Worm (Caenorhabditis elegans) whole organism, L1 larva: ENCODE measurements around the gene Y50D7A.10.

Experiments used
- ceh-8 ChIP-seq: fragments of 200-800 bp; sonication (Bioruptor generic); optimal IDR thresholded peaks from 2 replicates; lab custom pipeline; 2018; ENCODE audit warnings: mild to moderate bottlenecking, missing genetic modification characterization, moderate library complexity, missing compliant biosample characterization
- ets-5 ChIP-seq: fragments of 200-800 bp; sonication (Bioruptor generic); IDR thresholded peaks from 2 replicates; pipeline ENCODE4 v1.3.6; 2022; ENCODE audit warnings: missing genetic modification characterization, missing compliant biosample characterization
- lir-3 ChIP-seq: sonication (generic microtip); optimal IDR thresholded peaks from 2 replicates; lab custom pipeline; 2016; ENCODE audit warnings: mild to moderate bottlenecking, missing genetic modification characterization, moderate library complexity, missing compliant biosample characterization; ENCODE audit not compliant: poor library complexity
- nhr-77 ChIP-seq: fragments of 150-350 bp; optimal IDR thresholded peaks from 2 replicates; lab custom pipeline; 2014; ENCODE audit warnings: missing biosample characterization, missing genetic modification characterization
- snu-23 ChIP-seq: sonication (generic microtip); optimal IDR thresholded peaks from 2 replicates; lab custom pipeline; 2016; ENCODE audit warnings: missing genetic modification characterization, missing compliant biosample characterization
- sox-4 ChIP-seq: sonication (generic microtip); optimal IDR thresholded peaks from 2 replicates; lab custom pipeline; 2016; ENCODE audit warnings: missing genetic modification characterization, missing compliant biosample characterization

DNA sequence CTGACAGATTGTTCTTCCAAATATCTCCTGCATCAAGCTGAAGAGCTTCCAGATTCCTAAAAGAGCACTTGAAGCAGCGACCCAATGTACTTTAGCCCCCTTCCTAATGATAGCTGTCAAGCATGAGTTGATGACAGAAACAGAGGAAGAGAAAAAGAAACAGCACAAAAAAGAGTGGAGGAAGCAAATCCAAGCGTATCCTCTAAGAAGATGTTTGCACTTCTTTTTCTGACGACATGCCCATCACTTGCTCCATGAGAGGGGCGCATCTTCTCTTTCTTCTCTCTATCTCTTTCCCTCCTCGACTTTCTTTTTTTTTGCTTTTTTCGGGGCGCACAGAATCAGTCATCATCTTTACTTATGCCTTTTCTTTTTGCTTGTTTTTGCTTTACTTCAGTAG, 45.1 kb downstream of the Y50D7A.10 start:
- TF ChIP-seq nhr-77 (tag; lab: Kevin White, UChicago) (no peak), sox-4 (no peak), snu-23 (GFP tag; lab: Kevin White, UChicago) (no peak), lir-3 (tag; lab: Kevin White, UChicago) (no peak), ceh-8 (GFP tag; lab: Kevin White, UChicago) (no peak), ets-5 (no peak)
